Fruit fly (Drosophila melanogaster) whole organism, prepupa: ENCODE data around the gene CG15306.

Experiments
- Blimp-1 ChIP-seq: fragments of 200-800 bp; sonication (Bioruptor generic); optimal IDR thresholded peaks from 3 replicates; lab custom pipeline; 2017; ENCODE audit warnings: missing biosample characterization, missing genetic modification characterization, mild to moderate bottlenecking, moderate library complexity, missing genetic modification reagents
- CG11762 ChIP-seq: fragments of 200-800 bp; sonication (Bioruptor generic); optimal IDR thresholded peaks from 3 replicates; lab custom pipeline; 2016; ENCODE audit warnings: missing biosample characterization, missing genetic modification characterization; ENCODE audit not compliant: insufficient read depth
- CG11902 ChIP-seq: fragments of 200-800 bp; sonication (Bioruptor generic); optimal IDR thresholded peaks from 3 replicates; lab custom pipeline; 2016; ENCODE audit warnings: missing biosample characterization, missing genetic modification characterization
- CG15336 ChIP-seq: fragments of 200-800 bp; sonication (Bioruptor generic); IDR thresholded peaks from 2 replicates; pipeline ENCODE4 v1.3.6; 2022; ENCODE audit warnings: missing biosample characterization, missing genetic modification characterization
- CG1621 ChIP-seq: fragments of 200-800 bp; sonication (Bioruptor generic); optimal IDR thresholded peaks from 3 replicates; lab custom pipeline; 2018; ENCODE audit warnings: missing biosample characterization, mild to moderate bottlenecking, missing genetic modification characterization
- CG3032 ChIP-seq: fragments of 200-800 bp; optimal IDR thresholded peaks from 2 replicates; lab custom pipeline; 2019; ENCODE audit warnings: missing biosample characterization, mild to moderate bottlenecking, missing genetic modification characterization, moderate library complexity
- CG32006 ChIP-seq: fragments of 200-800 bp; sonication (Bioruptor generic); optimal IDR thresholded peaks from 3 replicates; lab custom pipeline; 2017; ENCODE audit warnings: missing biosample characterization, mild to moderate bottlenecking, missing genetic modification characterization
- CG3919 ChIP-seq: fragments of 200-800 bp; sonication (Bioruptor generic); optimal IDR thresholded peaks from 3 replicates; lab custom pipeline; 2016; ENCODE audit warnings: missing biosample characterization, missing genetic modification characterization
- CG4318 ChIP-seq: fragments of 200-800 bp; sonication (Bioruptor generic); optimal IDR thresholded peaks from 3 replicates; lab custom pipeline; 2017; ENCODE audit warnings: missing biosample characterization, mild to moderate bottlenecking, missing genetic modification characterization
- CG6792 ChIP-seq: fragments of 200-800 bp; sonication (Bioruptor generic); optimal IDR thresholded peaks from 3 replicates; lab custom pipeline; 2016; ENCODE audit warnings: missing biosample characterization, missing genetic modification characterization
- CG6854 ChIP-seq: fragments of 200-800 bp; sonication (Bioruptor generic); optimal IDR thresholded peaks from 2 replicates; lab custom pipeline; 2017; ENCODE audit warnings: missing biosample characterization, mild to moderate bottlenecking, missing genetic modification characterization
- CG7368 ChIP-seq: fragments of 200-800 bp; sonication (Bioruptor generic); optimal IDR thresholded peaks from 3 replicates; lab custom pipeline; 2016; ENCODE audit warnings: missing biosample characterization, missing genetic modification characterization
- CG8319 ChIP-seq: fragments of 200-800 bp; sonication (Bioruptor generic); optimal IDR thresholded peaks from 3 replicates; lab custom pipeline; 2016; ENCODE audit warnings: missing biosample characterization, missing genetic modification characterization
- CG9139 ChIP-seq: fragments of 200-800 bp; sonication (Bioruptor generic); optimal IDR thresholded peaks from 3 replicates; lab custom pipeline; 2017; ENCODE audit warnings: missing biosample characterization, mild to moderate bottlenecking, missing genetic modification characterization
- Eip78C ChIP-seq: fragments of 200-800 bp; sonication (Bioruptor generic); peaks from one replicate; lab custom pipeline; 2016; ENCODE audit warnings: missing biosample characterization, missing genetic modification characterization
- Eip93F ChIP-seq: fragments of 200-800 bp; sonication (Bioruptor generic); optimal IDR thresholded peaks from 2 replicates; lab custom pipeline; 2016; ENCODE audit warnings: missing biosample characterization, mild to moderate bottlenecking, missing genetic modification characterization
- Ets96B ChIP-seq: fragments of 200-800 bp; optimal IDR thresholded peaks from 2 replicates; lab custom pipeline; 2019; ENCODE audit warnings: missing biosample characterization, mild to moderate bottlenecking, missing genetic modification characterization, moderate library complexity
- Gug ChIP-seq: fragments of 200-800 bp; sonication (Bioruptor generic); IDR thresholded peaks from 2 replicates; pipeline ENCODE4 v1.3.6; 2022; ENCODE audit warnings: missing biosample characterization, missing genetic modification characterization
- Hr39 ChIP-seq: fragments of 200-800 bp; sonication (Bioruptor generic); optimal IDR thresholded peaks from 2 replicates; lab custom pipeline; 2016; ENCODE audit warnings: missing biosample characterization, missing genetic modification characterization
- Hr4 ChIP-seq: fragments of 200-800 bp; sonication (Bioruptor generic); optimal IDR thresholded peaks from 3 replicates; lab custom pipeline; 2016; ENCODE audit warnings: missing biosample characterization, missing genetic modification characterization
- Lpt ChIP-seq: fragments of 200-800 bp; sonication (Bioruptor generic); optimal IDR thresholded peaks from 3 replicates; lab custom pipeline; 2016; ENCODE audit warnings: missing biosample characterization, missing genetic modification characterization
- Met ChIP-seq: fragments of 200-800 bp; sonication (Bioruptor generic); optimal IDR thresholded peaks from 3 replicates; lab custom pipeline; 2016; ENCODE audit warnings: missing biosample characterization, missing genetic modification characterization
- OdsH ChIP-seq: fragments of 200-800 bp; sonication (Bioruptor generic); optimal IDR thresholded peaks from 3 replicates; lab custom pipeline; 2016; ENCODE audit warnings: missing biosample characterization, missing genetic modification characterization
- Smox ChIP-seq: fragments of 200-800 bp; sonication (Bioruptor generic); optimal IDR thresholded peaks from 3 replicates; lab custom pipeline; 2016; ENCODE audit warnings: missing biosample characterization, missing genetic modification characterization
- Sox102F ChIP-seq: fragments of 200-800 bp; sonication (Bioruptor generic); optimal IDR thresholded peaks from 2 replicates; lab custom pipeline; 2016; ENCODE audit warnings: missing biosample characterization, mild to moderate bottlenecking, missing genetic modification characterization
- Sox14 ChIP-seq: fragments of 200-800 bp; sonication (Bioruptor generic); optimal IDR thresholded peaks from 3 replicates; lab custom pipeline; 2016; ENCODE audit warnings: missing biosample characterization, missing genetic modification characterization
- Sox15 ChIP-seq: fragments of 200-800 bp; sonication (Bioruptor generic); optimal IDR thresholded peaks from 3 replicates; lab custom pipeline; 2016; ENCODE audit warnings: missing biosample characterization, missing genetic modification characterization
- achi ChIP-seq: fragments of 200-800 bp; sonication (Bioruptor generic); optimal IDR thresholded peaks from 3 replicates; lab custom pipeline; 2016; ENCODE audit warnings: missing biosample characterization, missing genetic modification characterization
- acj6 ChIP-seq: fragments of 200-800 bp; sonication (Bioruptor generic); optimal IDR thresholded peaks from 3 replicates; lab custom pipeline; 2016; ENCODE audit warnings: missing biosample characterization, missing genetic modification characterization
- cyc ChIP-seq: fragments of 200-800 bp; sonication (Bioruptor generic); optimal IDR thresholded peaks from 3 replicates; lab custom pipeline; 2016; ENCODE audit warnings: missing biosample characterization, missing genetic modification characterization
- dac ChIP-seq: fragments of 200-800 bp; sonication (Bioruptor generic); optimal IDR thresholded peaks from 2 replicates; lab custom pipeline; 2017; ENCODE audit warnings: missing biosample characterization, mild to moderate bottlenecking, missing genetic modification characterization
- dsx ChIP-seq: fragments of 200-800 bp; optimal IDR thresholded peaks from 3 replicates; lab custom pipeline; 2019; ENCODE audit warnings: missing biosample characterization, mild to moderate bottlenecking, missing genetic modification characterization, moderate library complexity; ENCODE audit not compliant: poor library complexity, severe bottlenecking
- eg ChIP-seq: fragments of 200-800 bp; sonication (Bioruptor generic); IDR thresholded peaks from 3 replicates; pipeline ENCODE4 v1.3.6; 2022; ENCODE audit warnings: missing biosample characterization, missing genetic modification characterization
- esn ChIP-seq: fragments of 200-800 bp; sonication (Bioruptor generic); optimal IDR thresholded peaks from 2 replicates; lab custom pipeline; 2016; ENCODE audit warnings: missing biosample characterization, mild to moderate bottlenecking, missing genetic modification characterization, moderate library complexity
- fd59A ChIP-seq: fragments of 200-800 bp; sonication (Bioruptor generic); optimal IDR thresholded peaks from 2 replicates; lab custom pipeline; 2017; ENCODE audit warnings: missing biosample characterization, mild to moderate bottlenecking, missing genetic modification characterization, missing genetic modification reagents
- fd85E ChIP-seq: fragments of 200-800 bp; sonication (Bioruptor generic); optimal IDR thresholded peaks from 3 replicates; lab custom pipeline; 2016; ENCODE audit warnings: missing biosample characterization, missing genetic modification characterization
- fkh ChIP-seq: fragments of 200-800 bp; sonication (Bioruptor generic); optimal IDR thresholded peaks from 3 replicates; lab custom pipeline; 2017; ENCODE audit warnings: missing biosample characterization, mild to moderate bottlenecking, missing genetic modification characterization, moderate library complexity
- lz ChIP-seq: fragments of 200-800 bp; sonication (Bioruptor generic); optimal IDR thresholded peaks from 3 replicates; lab custom pipeline; 2016; ENCODE audit warnings: missing biosample characterization, missing genetic modification characterization
- net ChIP-seq: fragments of 200-800 bp; sonication (Bioruptor generic); optimal IDR thresholded peaks from 3 replicates; lab custom pipeline; 2016; ENCODE audit warnings: missing biosample characterization, missing genetic modification characterization
- pdm3 ChIP-seq: fragments of 200-800 bp; sonication (Bioruptor generic); optimal IDR thresholded peaks from 3 replicates; lab custom pipeline; 2016; ENCODE audit warnings: missing biosample characterization, missing genetic modification characterization
- salr ChIP-seq, 2 experiments: fragments of 200-800 bp; sonication (Bioruptor generic); optimal IDR thresholded peaks; 3 replicates each; lab custom pipeline; 2016 to 2018; ENCODE audit warnings: missing biosample characterization in 2 of 2, missing genetic modification characterization in 2 of 2, mild to moderate bottlenecking in 1 of 2
- ss ChIP-seq, 2 experiments: fragments of 200-800 bp; sonication (Bioruptor generic); optimal IDR thresholded peaks; 2 replicates in 1 of 2; 3 replicates in 1 of 2; lab custom pipeline; 2017 to 2018; ENCODE audit warnings: mild to moderate bottlenecking in 2 of 2, missing biosample characterization in 2 of 2, missing genetic modification characterization in 2 of 2, moderate library complexity in 1 of 2
- svp ChIP-seq: fragments of 200-800 bp; sonication (Bioruptor generic); peaks from one replicate; lab custom pipeline; 2016; ENCODE audit warnings: missing biosample characterization, missing genetic modification characterization
- topi ChIP-seq: fragments of 200-800 bp; sonication (Bioruptor generic); optimal IDR thresholded peaks from 3 replicates; lab custom pipeline; 2016; ENCODE audit warnings: missing biosample characterization, missing genetic modification characterization
- vri ChIP-seq: fragments of 200-800 bp; sonication (Bioruptor generic); optimal IDR thresholded peaks from 3 replicates; lab custom pipeline; 2016; ENCODE audit warnings: missing biosample characterization, mild to moderate bottlenecking, missing genetic modification characterization

Gene CG15306

DNA sequence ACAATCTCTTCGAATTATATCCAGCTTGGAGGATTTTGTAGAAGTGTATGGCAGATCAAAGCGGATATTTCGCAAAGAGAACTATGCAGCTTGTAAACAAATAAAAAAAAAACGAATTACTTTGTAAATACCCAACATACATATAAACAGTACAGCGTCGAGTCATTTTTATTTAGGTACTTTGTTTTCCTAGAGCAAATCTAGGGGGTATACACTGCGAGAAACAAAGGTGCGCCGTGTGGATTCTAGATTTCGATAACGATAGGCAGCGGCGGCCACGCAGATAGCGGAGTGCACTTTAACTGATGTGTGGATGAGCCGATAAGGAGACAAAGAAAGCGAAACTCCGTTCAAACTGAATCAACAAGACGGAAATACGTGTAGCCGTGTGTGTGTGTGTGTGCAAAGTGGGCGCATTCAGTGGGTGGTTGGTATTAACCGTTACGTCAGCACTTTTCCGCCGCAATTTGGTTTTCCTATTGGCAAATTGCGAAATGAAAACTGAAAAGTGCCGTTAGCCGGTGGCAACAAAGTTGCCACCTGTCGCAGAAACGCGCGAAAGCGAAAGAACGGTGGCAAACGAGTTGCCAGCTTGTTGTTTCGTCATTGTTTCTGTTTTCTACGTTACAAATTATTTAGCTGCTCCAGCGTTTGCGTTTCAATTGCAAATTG lies 33.1 kb upstream of the CG15306 start:
- TF ChIP-seq Sox15 (GFP tag; lab: Kevin White, UChicago): no peak
- TF ChIP-seq Gug (GFP tag; lab: Robert Waterston, UW): peak; percentile 33
- no peak for TF ChIP-seq salr (GFP tag; optimal IDR thresholded peaks at IDR 0.05; lab: Kevin White, UChicago)
- TF ChIP-seq svp: peak; percentile 75
- TF ChIP-seq fkh (GFP tag; lab: Kevin White, UChicago): peak; percentile 78
- peak in 1 of 2 experiments; percentile 23 for TF ChIP-seq ss (GFP tag; optimal IDR thresholded peaks at IDR 0.05; lab: Kevin White, UChicago)
- no peak for TF ChIP-seq CG7368 (GFP tag; lab: Kevin White, UChicago)
- no peak for TF ChIP-seq CG1621
- no peak for TF ChIP-seq eg
- peak; percentile 13 for TF ChIP-seq acj6 (GFP tag; lab: Kevin White, UChicago)
- TF ChIP-seq Eip78C (GFP tag; lab: Kevin White, UChicago): peak; percentile 69
- TF ChIP-seq CG11762 (GFP tag; lab: Kevin White, UChicago): no peak
- TF ChIP-seq dsx: peak; percentile 15
- TF ChIP-seq CG3919 (GFP tag; lab: Kevin White, UChicago): peak; percentile 11
- TF ChIP-seq Sox14 (GFP tag; lab: Kevin White, UChicago): peak; percentile 65

DNA sequence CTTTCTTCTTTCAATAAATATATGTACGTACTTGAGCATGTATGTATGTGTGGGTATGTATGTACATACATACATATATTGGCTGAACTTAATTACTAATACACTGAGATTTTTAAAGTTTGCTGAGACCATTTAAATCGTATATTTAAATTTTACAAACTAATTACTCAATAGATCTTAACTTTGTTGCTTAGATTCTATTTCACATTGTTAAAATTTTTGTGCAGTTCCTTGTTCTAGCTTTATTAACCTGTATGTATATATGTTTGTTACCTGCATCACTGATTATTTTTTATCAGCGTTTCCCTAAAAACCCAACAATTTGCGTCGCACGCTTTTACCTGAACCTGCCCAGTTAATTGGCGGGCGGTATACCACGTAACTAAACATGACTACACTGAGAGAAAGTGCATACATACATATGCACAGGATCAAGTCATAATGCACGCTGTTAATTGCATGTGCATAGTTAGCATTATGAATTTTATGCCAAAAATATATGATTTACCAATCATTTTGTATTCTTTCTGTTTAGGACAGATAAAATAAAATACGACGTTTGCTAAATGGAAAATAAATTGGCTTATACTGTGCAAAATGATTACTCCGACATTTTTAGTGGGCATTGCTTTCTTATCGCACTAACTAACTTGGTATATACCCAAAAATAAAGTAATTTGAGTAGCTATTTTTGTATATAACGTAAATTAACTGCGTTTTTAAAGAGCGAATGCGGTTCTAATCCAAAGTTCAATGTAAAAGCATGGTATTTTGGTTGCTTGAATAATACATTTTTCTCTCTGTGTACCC lies 31.1 kb upstream of the CG15306 start:
- TF ChIP-seq Met (GFP tag; lab: Kevin White, UChicago) (peak; percentile 57), topi (peak; percentile 31), Eip78C (GFP tag; lab: Kevin White, UChicago) (peak; percentile 84), OdsH (peak; percentile 28), pdm3 (GFP tag; lab: Kevin White, UChicago) (peak; percentile 47), Hr4 (GFP tag; lab: Kevin White, UChicago) (peak; percentile 27), salr (GFP tag; optimal IDR thresholded peaks at IDR 0.05; lab: Kevin White, UChicago) (no peak), Eip93F (no peak), Gug (GFP tag; lab: Robert Waterston, UW) (no peak), cyc (peak; percentile 22), CG8319 (GFP tag; lab: Kevin White, UChicago) (peak; percentile 4), ss (GFP tag; optimal IDR thresholded peaks at IDR 0.05; lab: Kevin White, UChicago) (no peak), vri (GFP tag; lab: Kevin White, UChicago) (no peak), fd59A (GFP tag; lab: Kevin White, UChicago) (no peak), Blimp-1 (no peak), eg (peak; percentile 48; the same call in 1 of the 3 replicates), esn (peak; percentile 67), acj6 (GFP tag; lab: Kevin White, UChicago) (peak; percentile 37), Sox102F (GFP tag; lab: Kevin White, UChicago) (no peak), CG15336 (0 out of 2 replicates have a peak, but pooled peaks have one; percentile 35), CG4318 (GFP tag; lab: Kevin White, UChicago) (no peak), Ets96B (tag; lab: Kevin White, UChicago) (no peak), CG11762 (GFP tag; lab: Kevin White, UChicago) (no peak), CG7368 (GFP tag; lab: Kevin White, UChicago) (peak; percentile 1), Smox (peak; percentile 47), fd85E (GFP tag; lab: Kevin White, UChicago) (no peak), achi (peak; percentile 32), Hr39 (peak; percentile 59), CG6792 (no peak), Sox15 (GFP tag; lab: Kevin White, UChicago) (no peak), CG9139 (GFP tag; lab: Kevin White, UChicago) (no peak), lz (GFP tag; lab: Kevin White, UChicago) (peak; percentile 35), CG3032 (tag; lab: Kevin White, UChicago) (no peak), CG11902 (GFP tag; lab: Kevin White, UChicago) (no peak), dac (GFP tag; lab: Kevin White, UChicago) (no peak), fkh (GFP tag; lab: Kevin White, UChicago) (no peak), CG3919 (GFP tag; lab: Kevin White, UChicago) (peak; percentile 35), net (GFP tag; lab: Kevin White, UChicago) (no peak), Lpt (GFP tag; lab: Kevin White, UChicago) (no peak), CG6854 (GFP tag; lab: Kevin White, UChicago) (no peak), CG32006 (GFP tag; lab: Kevin White, UChicago) (peak; percentile 61)
